Fruit fly (Drosophila melanogaster): Measurements from ENCODE around the gene CG6443.

Gene CG6443

dm6 chr2L:10760422-10761166, 31.8 kb downstream of the CG6443 start, which contains the start of gene CG6495 (continued):
- no peak for TF ChIP-seq CG6854 (GFP tag; optimal IDR thresholded peaks at IDR 0.05)
- no peak for TF ChIP-seq salr (GFP tag; optimal IDR thresholded peaks at IDR 0.05)
- TF ChIP-seq Hr38 (GFP tag; optimal IDR thresholded peaks at IDR 0.05), result no peak
- TF ChIP-seq vri (GFP tag; optimal IDR thresholded peaks at IDR 0.05), result no peak
- peak; percentile 44 for TF ChIP-seq OdsH (GFP tag; optimal IDR thresholded peaks at IDR 0.05)
- no peak for TF ChIP-seq svp (GFP tag)
- TF ChIP-seq CG6163 (GFP tag; IDR thresholded peaks at IDR 0.05), result no peak; the same call in 2 of the 3 replicates
- TF ChIP-seq CG6808 (GFP tag; optimal IDR thresholded peaks at IDR 0.05), result no peak
- TF ChIP-seq CG9139 (GFP tag; optimal IDR thresholded peaks at IDR 0.05), result no peak
- TF ChIP-seq CG3032 (tag; optimal IDR thresholded peaks at IDR 0.05), result peak; percentile 30
- TF ChIP-seq dsx (GFP tag; optimal IDR thresholded peaks at IDR 0.05; ENCODE audit: poor library complexity, severe bottlenecking), result peak; percentile 29
- TF ChIP-seq CG8632 (GFP tag; optimal IDR thresholded peaks at IDR 0.05), result peak; percentile 3
- no peak for TF ChIP-seq Hr39 (GFP tag; optimal IDR thresholded peaks at IDR 0.05)

dm6 chr2L:10767597-10768188, 38.9 kb downstream of the CG6443 start, which contains the start of gene Ubc2:
Gene Ubc2, minus strand, starts transcription at chr2L:10768006.
- TF ChIP-seq fd59A (GFP tag; optimal IDR thresholded peaks at IDR 0.05), result no peak
- TF ChIP-seq topi (GFP tag; optimal IDR thresholded peaks at IDR 0.05), result peak; percentile 19
- TF ChIP-seq CG16779 (tag; optimal IDR thresholded peaks at IDR 0.05), result no peak
- no peak for TF ChIP-seq acj6 (GFP tag; optimal IDR thresholded peaks at IDR 0.05)
- peak; percentile 23 for TF ChIP-seq CG31627 (GFP tag; optimal IDR thresholded peaks at IDR 0.05)
- no peak for TF ChIP-seq Hr4 (GFP tag; optimal IDR thresholded peaks at IDR 0.05)
- TF ChIP-seq salr (GFP tag; optimal IDR thresholded peaks at IDR 0.05), result no peak
- TF ChIP-seq CG8319 (GFP tag; optimal IDR thresholded peaks at IDR 0.05), result no peak
- TF ChIP-seq Sox14 (GFP tag; optimal IDR thresholded peaks at IDR 0.05), result peak; percentile 73
- peak; percentile 72 for TF ChIP-seq Eip78C (GFP tag)
- TF ChIP-seq esn (GFP tag; optimal IDR thresholded peaks at IDR 0.05), result peak; percentile 28
- no peak for TF ChIP-seq CG9139 (GFP tag; optimal IDR thresholded peaks at IDR 0.05)
- TF ChIP-seq CG11902 (GFP tag; optimal IDR thresholded peaks at IDR 0.05), result no peak
- peak; percentile 7 for TF ChIP-seq dsx (GFP tag; optimal IDR thresholded peaks at IDR 0.05; ENCODE audit: poor library complexity, severe bottlenecking)
- no peak for TF ChIP-seq Ets96B (tag; optimal IDR thresholded peaks at IDR 0.05)
- peak; percentile 15 for TF ChIP-seq cyc (GFP tag; optimal IDR thresholded peaks at IDR 0.05)
- no peak for TF ChIP-seq CG10631 (GFP tag; optimal IDR thresholded peaks at IDR 0.05)
- peak; percentile 30 for TF ChIP-seq lz (GFP tag; optimal IDR thresholded peaks at IDR 0.05)
- TF ChIP-seq CG8119 (GFP tag; IDR thresholded peaks at IDR 0.05), result no peak
- no peak for TF ChIP-seq Smox (GFP tag; optimal IDR thresholded peaks at IDR 0.05)
- no peak for TF ChIP-seq CG6276 (GFP tag; optimal IDR thresholded peaks at IDR 0.05)
- TF ChIP-seq pdm3 (GFP tag; optimal IDR thresholded peaks at IDR 0.05), result peak; percentile 33

- TF ChIP-seq Smox (GFP tag; optimal IDR thresholded peaks at IDR 0.05) (no peak), CG15336 (GFP tag; IDR thresholded peaks at IDR 0.05) (no peak), eg (GFP tag; IDR thresholded peaks at IDR 0.05) (no peak), CG32006 (GFP tag; optimal IDR thresholded peaks at IDR 0.05) (no peak), CG34406 (GFP tag; optimal IDR thresholded peaks at IDR 0.05) (no peak), CG11294 (GFP tag; IDR thresholded peaks at IDR 0.05) (no peak), Met (GFP tag; optimal IDR thresholded peaks at IDR 0.05) (no peak), Hr38 (GFP tag; optimal IDR thresholded peaks at IDR 0.05) (no peak), Ets21C (GFP tag; optimal IDR thresholded peaks at IDR 0.05) (no peak), cyc (GFP tag; optimal IDR thresholded peaks at IDR 0.05) (no peak), salr (GFP tag; optimal IDR thresholded peaks at IDR 0.05) (no peak), Lpt (GFP tag; optimal IDR thresholded peaks at IDR 0.05) (no peak), CG31627 (GFP tag; optimal IDR thresholded peaks at IDR 0.05) (no peak), net (GFP tag; optimal IDR thresholded peaks at IDR 0.05) (no peak)
Measured at dm6 chr2L:10769708-10770107, 40.9 kb downstream of the CG6443 start, which contains the start of gene CG6724. Gene CG6724, minus strand, starts transcription at chr2L:10769952.

Measured in whole organism, prepupa.